Fruit fly (Drosophila melanogaster) whole organism, embryonic: ENCODE results near the gene Lamp1.

Source experiments
- Ada2b ChIP-seq: fragments of 200-800 bp; sonication (Bioruptor generic); IDR thresholded peaks from 2 replicates; pipeline ENCODE4 v1.3.6; 2022; ENCODE audit warnings: missing biosample characterization, missing genetic modification characterization
- Aef1 ChIP-seq: fragments of 200-800 bp; sonication (Bioruptor generic); IDR thresholded peaks from 3 replicates; pipeline ENCODE4 v1.3.6; 2022; ENCODE audit warnings: missing biosample characterization, missing genetic modification characterization
- CG10462 ChIP-seq: fragments of 200-800 bp; sonication (Bioruptor generic); optimal IDR thresholded peaks from 2 replicates; lab custom pipeline; 2016; ENCODE audit warnings: missing biosample characterization, missing genetic modification characterization
- CG11560 ChIP-seq: fragments of 200-800 bp; sonication (Bioruptor generic); IDR thresholded peaks from 3 replicates; pipeline ENCODE4 v1.3.6; 2022; ENCODE audit warnings: missing biosample characterization, missing genetic modification characterization
- CG11723 ChIP-seq: fragments of 200-800 bp; sonication (Bioruptor generic); optimal IDR thresholded peaks from 2 replicates; lab custom pipeline; 2017; ENCODE audit warnings: missing biosample characterization, mild to moderate bottlenecking, missing genetic modification characterization
- CG12659 ChIP-seq: fragments of 200-800 bp; sonication (Bioruptor generic); optimal IDR thresholded peaks from 3 replicates; lab custom pipeline; 2017; ENCODE audit warnings: mild to moderate bottlenecking, missing biosample characterization, missing genetic modification reagents, missing genetic modification characterization
- CG13287 ChIP-seq: fragments of 200-800 bp; sonication (Bioruptor generic); IDR thresholded peaks from 2 replicates; pipeline ENCODE4 v1.3.6; 2022; ENCODE audit warnings: missing biosample characterization, missing genetic modification characterization; ENCODE audit not compliant: partially characterized antibody
- CG14667 ChIP-seq: fragments of 200-800 bp; sonication (Bioruptor generic); IDR thresholded peaks from 2 replicates; pipeline ENCODE4 v1.3.6; 2022; ENCODE audit warnings: missing biosample characterization, missing genetic modification characterization
- CG14710 ChIP-seq: fragments of 200-800 bp; sonication (Bioruptor generic); optimal IDR thresholded peaks from 3 replicates; lab custom pipeline; 2019; ENCODE audit warnings: missing biosample characterization, mild to moderate bottlenecking, missing genetic modification characterization, moderate library complexity
- CG15073 ChIP-seq: fragments of 200-800 bp; sonication (Bioruptor generic); optimal IDR thresholded peaks from 2 replicates; lab custom pipeline; 2016; ENCODE audit warnings: missing biosample characterization, missing genetic modification characterization
- CG15479 ChIP-seq: fragments of 200-800 bp; sonication (Bioruptor generic); optimal IDR thresholded peaks from 3 replicates; lab custom pipeline; 2019; ENCODE audit warnings: missing biosample characterization, mild to moderate bottlenecking, missing genetic modification characterization, moderate library complexity
- CG16863 ChIP-seq: fragments of 200-800 bp; sonication (Bioruptor generic); optimal IDR thresholded peaks from 3 replicates; lab custom pipeline; 2016; ENCODE audit warnings: missing biosample characterization, missing genetic modification characterization
- CG18764 ChIP-seq: fragments of 200-800 bp; sonication (Bioruptor generic); optimal IDR thresholded peaks from 3 replicates; lab custom pipeline; 2016; ENCODE audit warnings: missing biosample characterization, missing genetic modification characterization
- CG30403 ChIP-seq: fragments of 200-800 bp; sonication (Bioruptor generic); optimal IDR thresholded peaks from 3 replicates; lab custom pipeline; 2016; ENCODE audit warnings: missing biosample characterization, missing genetic modification characterization
- CG3407 ChIP-seq: fragments of 200-800 bp; sonication (Bioruptor generic); optimal IDR thresholded peaks from 2 replicates; lab custom pipeline; 2018; ENCODE audit warnings: missing biosample characterization, mild to moderate bottlenecking, missing genetic modification characterization
- CG34224 ChIP-seq: fragments of 200-800 bp; sonication (Bioruptor generic); IDR thresholded peaks from 3 replicates; pipeline ENCODE4 v1.3.6; 2022; ENCODE audit warnings: missing biosample characterization, missing genetic modification characterization; ENCODE audit not compliant: partially characterized antibody
- CG4404 ChIP-seq: fragments of 200-800 bp; sonication (Bioruptor generic); IDR thresholded peaks from 2 replicates; pipeline ENCODE4 v1.3.6; 2022; ENCODE audit warnings: missing biosample characterization, missing genetic modification characterization
- CG6254 ChIP-seq: fragments of 200-800 bp; sonication (Bioruptor generic); optimal IDR thresholded peaks from 3 replicates; lab custom pipeline; 2017; ENCODE audit warnings: mild to moderate bottlenecking, missing biosample characterization, missing genetic modification reagents, missing genetic modification characterization
- CG7357 ChIP-seq: fragments of 200-800 bp; sonication (Bioruptor generic); IDR thresholded peaks from 3 replicates; pipeline ENCODE4 v1.3.6; 2022; ENCODE audit warnings: missing biosample characterization, missing genetic modification characterization
- CG9727 ChIP-seq: fragments of 200-800 bp; sonication (Bioruptor generic); optimal IDR thresholded peaks from 3 replicates; lab custom pipeline; 2017; ENCODE audit warnings: missing biosample characterization, mild to moderate bottlenecking, missing genetic modification characterization
- Dll ChIP-seq: fragments of 200-800 bp; sonication (Bioruptor generic); IDR thresholded peaks from 4 replicates; pipeline ENCODE4 v1.3.6; 2022; ENCODE audit warnings: missing biosample characterization, missing genetic modification characterization; ENCODE audit not compliant: partially characterized antibody
- E2f1 ChIP-seq: fragments of 200-800 bp; sonication (Bioruptor generic); IDR thresholded peaks from 2 replicates; pipeline ENCODE4 v1.3.6; 2022; ENCODE audit warnings: missing biosample characterization, missing genetic modification characterization
- Elba2 ChIP-seq: fragments of 200-800 bp; sonication (Bioruptor generic); optimal IDR thresholded peaks from 3 replicates; lab custom pipeline; 2016; ENCODE audit warnings: missing biosample characterization, missing genetic modification characterization
- Fer1 ChIP-seq: fragments of 200-800 bp; sonication (Bioruptor generic); optimal IDR thresholded peaks from 2 replicates; lab custom pipeline; 2017; ENCODE audit warnings: missing biosample characterization, mild to moderate bottlenecking, missing genetic modification characterization
- Hand ChIP-seq: fragments of 200-800 bp; sonication (Bioruptor generic); optimal IDR thresholded peaks from 2 replicates; lab custom pipeline; 2017; ENCODE audit warnings: mild to moderate bottlenecking, missing biosample characterization, missing genetic modification reagents, missing genetic modification characterization
- Hr78 ChIP-seq, 2 experiments: fragments of 200-800 bp in 1 of 2; fragments of >200 bp in 1 of 2; sonication (Bioruptor generic) in 1 of 2; optimal IDR thresholded peaks; 2 replicates each; lab custom pipeline; 2017 to 2019; ENCODE audit warnings: missing biosample characterization in 2 of 2, missing genetic modification characterization in 2 of 2, mild to moderate bottlenecking in 1 of 2, moderate library complexity in 1 of 2
- Jarid2 ChIP-seq: fragments of 200-800 bp; sonication (Bioruptor generic); optimal IDR thresholded peaks from 3 replicates; lab custom pipeline; 2017; ENCODE audit warnings: mild to moderate bottlenecking, missing biosample characterization, missing genetic modification reagents, missing genetic modification characterization
- Rx ChIP-seq: fragments of 200-800 bp; sonication (Bioruptor generic); IDR thresholded peaks from 2 replicates; pipeline ENCODE4 v1.3.6; 2022; ENCODE audit warnings: missing biosample characterization, missing genetic modification characterization
- Ssrp ChIP-seq: fragments of 200-800 bp; sonication (Bioruptor generic); optimal IDR thresholded peaks from 2 replicates; lab custom pipeline; 2018; ENCODE audit warnings: missing biosample characterization, mild to moderate bottlenecking, missing genetic modification characterization, moderate library complexity
- al ChIP-seq: fragments of 200-800 bp; sonication (Bioruptor generic); IDR thresholded peaks from 2 replicates; pipeline ENCODE4 v1.3.6; 2022; ENCODE audit warnings: missing biosample characterization, missing genetic modification characterization
- amos ChIP-seq: fragments of 200-800 bp; sonication (Bioruptor generic); IDR thresholded peaks from 2 replicates; pipeline ENCODE4 v1.3.6; 2022; ENCODE audit warnings: missing biosample characterization, missing genetic modification characterization; ENCODE audit not compliant: partially characterized antibody
- bigmax ChIP-seq: fragments of 200-800 bp; sonication (Bioruptor generic); optimal IDR thresholded peaks from 2 replicates; lab custom pipeline; 2018; ENCODE audit warnings: missing biosample characterization, mild to moderate bottlenecking, missing genetic modification characterization
- chif ChIP-seq, 2 experiments: fragments of 200-800 bp; sonication (Bioruptor generic); optimal IDR thresholded peaks; 3 replicates each; lab custom pipeline; 2016; ENCODE audit warnings: missing biosample characterization in 2 of 2, missing genetic modification characterization in 2 of 2
- crol ChIP-seq: fragments of 200-800 bp; sonication (Bioruptor generic); IDR thresholded peaks from 2 replicates; pipeline ENCODE4 v1.3.6; 2022; ENCODE audit warnings: missing biosample characterization, missing genetic modification characterization
- dan ChIP-seq: fragments of 200-800 bp; sonication (Bioruptor generic); IDR thresholded peaks from 2 replicates; pipeline ENCODE4 v1.3.6; 2022; ENCODE audit warnings: missing biosample characterization, missing genetic modification characterization
- dysf ChIP-seq: fragments of 200-800 bp; sonication (Bioruptor generic); IDR thresholded peaks from 3 replicates; pipeline ENCODE4 v1.3.6; 2022; ENCODE audit warnings: missing biosample characterization, missing genetic modification characterization
- fru ChIP-seq: fragments of >200 bp; optimal IDR thresholded peaks from 2 replicates; lab custom pipeline; 2017
- ftz-f1 ChIP-seq: fragments of 200-800 bp; sonication (Bioruptor generic); optimal IDR thresholded peaks from 2 replicates; lab custom pipeline; 2016; ENCODE audit warnings: missing biosample characterization, missing genetic modification characterization
- gcm ChIP-seq: fragments of 200-800 bp; sonication (Bioruptor generic); optimal IDR thresholded peaks from 2 replicates; lab custom pipeline; 2019; ENCODE audit warnings: missing biosample characterization, mild to moderate bottlenecking, missing genetic modification characterization, moderate library complexity
- hbn ChIP-seq: fragments of 200-800 bp; sonication (Bioruptor generic); IDR thresholded peaks from 2 replicates; pipeline ENCODE4 v1.3.6; 2022; ENCODE audit warnings: missing biosample characterization, missing genetic modification characterization; ENCODE audit not compliant: partially characterized antibody
- jumu ChIP-seq: fragments of 200-800 bp; sonication (Bioruptor generic); optimal IDR thresholded peaks from 3 replicates; lab custom pipeline; 2016; ENCODE audit warnings: missing biosample characterization, missing genetic modification characterization
- kni ChIP-seq: fragments of 200-800 bp; sonication (Bioruptor generic); optimal IDR thresholded peaks from 3 replicates; lab custom pipeline; 2017; ENCODE audit warnings: mild to moderate bottlenecking, missing biosample characterization, missing genetic modification reagents, missing genetic modification characterization
- peb ChIP-seq: fragments of 200-800 bp; sonication (Bioruptor generic); IDR thresholded peaks from 2 replicates; pipeline ENCODE4 v1.3.6; 2022; ENCODE audit warnings: missing biosample characterization, missing genetic modification characterization
- pfk ChIP-seq: fragments of 200-800 bp; sonication (Bioruptor generic); optimal IDR thresholded peaks from 2 replicates; lab custom pipeline; 2018; ENCODE audit warnings: missing biosample characterization, mild to moderate bottlenecking, missing genetic modification characterization, moderate library complexity
- run ChIP-seq: fragments of 200-800 bp; sonication (Bioruptor generic); optimal IDR thresholded peaks from 3 replicates; lab custom pipeline; 2018; ENCODE audit warnings: missing biosample characterization, mild to moderate bottlenecking, missing genetic modification characterization
- slou ChIP-seq: fragments of 200-800 bp; sonication (Bioruptor generic); optimal IDR thresholded peaks from 3 replicates; lab custom pipeline; 2016; ENCODE audit warnings: missing biosample characterization, missing genetic modification characterization
- sna ChIP-seq: fragments of 200-800 bp; sonication (Bioruptor generic); IDR thresholded peaks from 2 replicates; pipeline ENCODE4 v1.3.6; 2022; ENCODE audit warnings: missing biosample characterization, missing genetic modification characterization; ENCODE audit not compliant: partially characterized antibody
- tap ChIP-seq: fragments of 200-800 bp; optimal IDR thresholded peaks from 3 replicates; lab custom pipeline; 2019; ENCODE audit warnings: missing biosample characterization, mild to moderate bottlenecking, missing genetic modification characterization, moderate library complexity
- trh ChIP-seq: fragments of 200-800 bp; sonication (Bioruptor generic); optimal IDR thresholded peaks from 2 replicates; lab custom pipeline; 2016; ENCODE audit warnings: missing biosample characterization, missing genetic modification characterization
- tup ChIP-seq: fragments of 200-800 bp; sonication (Bioruptor generic); optimal IDR thresholded peaks from 2 replicates; lab custom pipeline; 2016; ENCODE audit warnings: missing biosample characterization, mild to moderate bottlenecking, missing genetic modification characterization, moderate library complexity
- tx ChIP-seq: fragments of 200-800 bp; sonication (Bioruptor generic); optimal IDR thresholded peaks from 2 replicates; lab custom pipeline; 2016; ENCODE audit warnings: missing biosample characterization, missing genetic modification characterization
- wek ChIP-seq: fragments of 200-800 bp; sonication (Bioruptor generic); optimal IDR thresholded peaks from 3 replicates; lab custom pipeline; 2018; ENCODE audit warnings: missing biosample characterization, mild to moderate bottlenecking, missing genetic modification characterization, moderate library complexity

Gene Lamp1

DNA sequence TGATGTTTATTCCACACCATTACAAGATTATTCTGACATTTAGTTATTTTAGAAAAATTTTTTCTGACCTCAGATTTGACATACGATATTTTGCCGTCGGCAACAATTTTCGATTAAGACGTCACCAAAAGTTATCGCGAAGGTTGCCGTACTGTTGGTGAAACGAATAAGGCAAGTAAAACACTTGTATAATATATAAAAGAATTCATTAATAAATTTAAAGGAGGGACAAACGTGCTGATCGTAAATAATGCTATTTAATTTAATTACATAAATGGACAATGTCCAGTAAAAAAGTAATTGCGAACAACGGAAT, 51.2 kb downstream of the Lamp1 start (continued):
- TF ChIP-seq CG3407 (GFP tag; lab: Kevin White, UChicago) (no peak), Elba2 (GFP tag; lab: Kevin White, UChicago) (no peak), CG14667 (GFP tag; lab: Robert Waterston, UW) (no peak), CG18764 (GFP tag; lab: Kevin White, UChicago) (no peak), CG10462 (no peak), E2f1 (GFP tag; lab: Robert Waterston, UW) (no peak), kni (no peak), CG4404 (GFP tag; lab: Robert Waterston, UW) (no peak), wek (GFP tag; lab: Kevin White, UChicago) (no peak), Fer1 (GFP tag; lab: Kevin White, UChicago) (no peak), CG9727 (no peak), chif (GFP tag; optimal IDR thresholded peaks at IDR 0.05; lab: Kevin White, UChicago) (no peak), CG12659 (GFP tag; lab: Kevin White, UChicago) (no peak), sna (no peak), crol (GFP tag; lab: Robert Waterston, UW) (no peak), hbn (GFP tag; lab: Robert Waterston, UW) (0 out of 2 replicates have a peak, but pooled peaks have one; percentile 32), CG14710 (tag; lab: Kevin White, UChicago) (no peak), CG34224 (GFP tag; lab: Robert Waterston, UW) (peak; percentile 57; the same call in 1 of the 3 replicates), dysf (GFP tag; lab: Robert Waterston, UW) (no peak), CG11723 (GFP tag; lab: Kevin White, UChicago) (no peak), pfk (GFP tag; lab: Kevin White, UChicago) (no peak), Jarid2 (GFP tag; lab: Kevin White, UChicago) (no peak), fru (lab: Kevin White, UChicago) (no peak), CG15479 (GFP tag; lab: Kevin White, UChicago) (no peak), CG16863 (GFP tag; lab: Kevin White, UChicago) (no peak), Rx (GFP tag; lab: Robert Waterston, UW) (no peak), gcm (GFP tag; lab: Kevin White, UChicago) (no peak), bigmax (GFP tag; lab: Kevin White, UChicago) (no peak), amos (GFP tag; lab: Robert Waterston, UW) (peak; percentile 50; the same call in 1 of the 2 replicates), jumu (GFP tag; lab: Kevin White, UChicago) (no peak), CG13287 (GFP tag; lab: Robert Waterston, UW) (peak; percentile 61), CG11560 (tag; lab: Robert Waterston, UW) (no peak), Ssrp (no peak), CG30403 (no peak), slou (GFP tag; lab: Kevin White, UChicago) (no peak), run (tag; lab: Kevin White, UChicago) (no peak), al (GFP tag; lab: Robert Waterston, UW) (no peak), CG7357 (GFP tag; lab: Robert Waterston, UW) (no peak), peb (GFP tag; lab: Robert Waterston, UW) (no peak), tap (tag; lab: Kevin White, UChicago) (no peak), CG6254 (no peak), Aef1 (GFP tag; lab: Robert Waterston, UW) (no peak), tup (GFP tag; lab: Kevin White, UChicago) (no peak), dan (no peak), Ada2b (GFP tag; lab: Robert Waterston, UW) (no peak), Dll (GFP tag; lab: Robert Waterston, UW) (peak; percentile 59; the same call in 3 of the 4 replicates), CG15073 (no peak), tx (GFP tag; lab: Kevin White, UChicago) (no peak), ftz-f1 (GFP tag; lab: Kevin White, UChicago) (no peak), trh (no peak), Hr78 (GFP tag; optimal IDR thresholded peaks at IDR 0.05; lab: Kevin White, UChicago) (no peak), Hand (GFP tag; lab: Kevin White, UChicago) (no peak)
